Fruit fly (Drosophila melanogaster): ENCODE data around the gene Hpd.

DNA sequence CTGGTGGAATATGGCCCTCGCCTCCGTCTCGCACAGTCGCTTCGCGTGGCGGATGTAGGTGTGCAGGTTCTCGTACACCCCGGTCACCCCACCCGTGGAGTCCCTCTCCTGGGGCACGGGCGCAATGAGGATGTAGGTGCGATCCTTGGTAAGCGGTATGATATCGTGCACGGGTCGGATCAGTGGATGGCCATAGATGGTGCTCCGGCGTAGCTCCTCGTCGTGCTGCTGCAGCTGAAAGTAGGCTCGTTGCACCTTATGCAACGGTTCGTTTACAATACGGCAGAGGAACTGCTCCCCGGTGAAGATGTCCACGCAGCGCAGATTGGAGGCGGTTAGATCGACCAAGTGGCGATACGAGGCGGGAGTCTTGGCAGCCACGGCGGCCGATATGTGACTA lies 39.2 kb downstream of the Hpd start:
- TF ChIP-seq CG34406 (GFP tag; optimal IDR thresholded peaks at IDR 0.05) (no peak), Hr4 (GFP tag; optimal IDR thresholded peaks at IDR 0.05) (no peak), svp (GFP tag) (no peak), pdm3 (GFP tag; optimal IDR thresholded peaks at IDR 0.05) (no peak), CG8319 (GFP tag; optimal IDR thresholded peaks at IDR 0.05) (no peak), Sox102F (GFP tag; optimal IDR thresholded peaks at IDR 0.05) (no peak), CG16779 (tag; optimal IDR thresholded peaks at IDR 0.05) (no peak), Hr38 (GFP tag; optimal IDR thresholded peaks at IDR 0.05) (no peak)

Measured in whole organism, prepupa.